Fruit fly (Drosophila melanogaster): ENCODE results near the gene hng3.
A peak's percentile ranks its signal among the peaks of the same experiment; 100 is the strongest.

The hng3 gene

dm6 chr3L:775053-775355, 19.7 kb upstream of the hng3 start (continued):
- no peak for TF ChIP-seq unc-4 (GFP tag; IDR thresholded peaks at IDR 0.05; ENCODE audit: partially characterized antibody)
- no peak for TF ChIP-seq NFAT (GFP tag; IDR thresholded peaks at IDR 0.05)
- TF ChIP-seq CG12391 (tag; optimal IDR thresholded peaks at IDR 0.05), result peak; percentile 21
- no peak for TF ChIP-seq CG43689 (GFP tag; IDR thresholded peaks at IDR 0.05)
- TF ChIP-seq bab2 (GFP tag; optimal IDR thresholded peaks at IDR 0.05), result peak; percentile 3
- TF ChIP-seq YL-1 (GFP tag; optimal IDR thresholded peaks at IDR 0.05), result no peak
- TF ChIP-seq CG10147 (GFP tag; optimal IDR thresholded peaks at IDR 0.05), result no peak
- TF ChIP-seq Ets97D (GFP tag; optimal IDR thresholded peaks at IDR 0.05), result no peak
- no peak for TF ChIP-seq CG9727 (GFP tag; optimal IDR thresholded peaks at IDR 0.05)
- no peak for TF ChIP-seq knrl (GFP tag; IDR thresholded peaks at IDR 0.05; ENCODE audit: partially characterized antibody)
- no peak for TF ChIP-seq jing (GFP tag; optimal IDR thresholded peaks at IDR 0.05)
- no peak for TF ChIP-seq CG11093 (GFP tag; IDR thresholded peaks at IDR 0.05)
- peak; percentile 31; the same call in 1 of the 2 replicates for TF ChIP-seq Xrp1 (GFP tag; IDR thresholded peaks at IDR 0.05)
- TF ChIP-seq wor (GFP tag; IDR thresholded peaks at IDR 0.05), result no peak
- TF ChIP-seq E2f1 (GFP tag; IDR thresholded peaks at IDR 0.05), result peak; percentile 45; the same call in 1 of the 2 replicates
- no peak for TF ChIP-seq chinmo (GFP tag; IDR thresholded peaks at IDR 0.05; ENCODE audit: partially characterized antibody)
- no peak for TF ChIP-seq CG18599 (GFP tag; optimal IDR thresholded peaks at IDR 0.05)
- no peak for TF ChIP-seq CG17568 (GFP tag; optimal IDR thresholded peaks at IDR 0.05)
- TF ChIP-seq CG6791 (GFP tag; IDR thresholded peaks at IDR 0.05; ENCODE audit: partially characterized antibody), result no peak
- TF ChIP-seq dpn (GFP tag; optimal IDR thresholded peaks at IDR 0.05), result peak in 1 of 2 experiments; percentile 6
- no peak for TF ChIP-seq HLH54F (GFP tag; optimal IDR thresholded peaks at IDR 0.05)
- peak; percentile 65 for TF ChIP-seq Ptx1 (GFP tag; IDR thresholded peaks at IDR 0.05)
- TF ChIP-seq CG9876 (GFP tag; optimal IDR thresholded peaks at IDR 0.05), result no peak
- TF ChIP-seq cad (GFP tag; optimal IDR thresholded peaks at IDR 0.05), result no peak
- TF ChIP-seq crp (GFP tag; optimal IDR thresholded peaks at IDR 0.05), result no peak
- no peak for TF ChIP-seq hb (GFP tag; IDR thresholded peaks at IDR 0.05; ENCODE audit: partially characterized antibody)
- no peak for TF ChIP-seq inv (GFP tag; IDR thresholded peaks at IDR 0.05; ENCODE audit: partially characterized antibody)
- TF ChIP-seq da (GFP tag; optimal IDR thresholded peaks at IDR 0.05), result no peak
- TF ChIP-seq CTCF (GFP tag; optimal IDR thresholded peaks at IDR 0.05), result peak; percentile 26

- TF ChIP-seq ro (GFP tag; IDR thresholded peaks at IDR 0.05) (no peak), phol (tag; optimal IDR thresholded peaks at IDR 0.05) (no peak), sd (tag; optimal IDR thresholded peaks at IDR 0.05) (peak; percentile 67), Lim3 (GFP tag; IDR thresholded peaks at IDR 0.05) (no peak), CTCF (GFP tag; optimal IDR thresholded peaks at IDR 0.05) (peak; percentile 83), ssp (GFP tag; IDR thresholded peaks at IDR 0.05) (0 out of 2 replicates have a peak, but pooled peaks have one; percentile 7), CG30020 (tag; optimal IDR thresholded peaks at IDR 0.05) (no peak), Dll (GFP tag; IDR thresholded peaks at IDR 0.05; ENCODE audit: partially characterized antibody) (no peak), Usf (GFP tag; optimal IDR thresholded peaks at IDR 0.05) (no peak), NC2α (GFP tag; optimal IDR thresholded peaks at IDR 0.05) (no peak), sisA (GFP tag; IDR thresholded peaks at IDR 0.05) (no peak), crol (GFP tag; IDR thresholded peaks at IDR 0.05) (peak; percentile 49), Pdp1 (GFP tag; optimal IDR thresholded peaks at IDR 0.05) (peak in 1 of 2 experiments; percentile 41), pzg (GFP tag; optimal IDR thresholded peaks at IDR 0.05) (no peak), CG10209 (GFP tag; optimal IDR thresholded peaks at IDR 0.05) (no peak), bbx (GFP tag; IDR thresholded peaks at IDR 0.05; ENCODE audit: partially characterized antibody) (no peak), Med (GFP tag) (peak; percentile 43), CG17612 (GFP tag; IDR thresholded peaks at IDR 0.05) (no peak), Stat92E (GFP tag; optimal IDR thresholded peaks at IDR 0.05) (no peak), CG11696 (GFP tag; IDR thresholded peaks at IDR 0.05) (no peak), chinmo (GFP tag; IDR thresholded peaks at IDR 0.05; ENCODE audit: partially characterized antibody) (0 out of 4 replicates have a peak, but pooled peaks have one; percentile 32), eve (GFP tag; optimal IDR thresholded peaks at IDR 0.05) (peak in 1 of 2 experiments; percentile 5), grau (tag; optimal IDR thresholded peaks at IDR 0.05) (peak; percentile 62)
Measured at dm6 chr3L:774209-775052, 19.1 kb upstream of the hng3 start.

Data from whole organism, embryonic.